Fruit fly (Drosophila melanogaster) whole organism, prepupa: ENCODE measurements around the gene CG32681.

ENCODE experiments used
- Blimp-1 ChIP-seq: fragments of 200-800 bp; sonication (Bioruptor generic); optimal IDR thresholded peaks from 3 replicates; lab custom pipeline; 2017; ENCODE audit warnings: missing biosample characterization, missing genetic modification characterization, mild to moderate bottlenecking, moderate library complexity, missing genetic modification reagents
- CG10631 ChIP-seq: fragments of 200-800 bp; sonication (Bioruptor generic); optimal IDR thresholded peaks from 2 replicates; lab custom pipeline; 2016; ENCODE audit warnings: missing biosample characterization, missing genetic modification characterization
- CG10669 ChIP-seq: fragments of 200-800 bp; sonication (Bioruptor generic); optimal IDR thresholded peaks from 3 replicates; lab custom pipeline; 2018; ENCODE audit warnings: missing biosample characterization, mild to moderate bottlenecking, missing genetic modification characterization, moderate library complexity
- CG11294 ChIP-seq: fragments of 200-800 bp; sonication (Bioruptor generic); IDR thresholded peaks from 2 replicates; pipeline ENCODE4 v1.3.6; 2022; ENCODE audit warnings: missing biosample characterization, missing genetic modification characterization
- CG11902 ChIP-seq: fragments of 200-800 bp; sonication (Bioruptor generic); optimal IDR thresholded peaks from 3 replicates; lab custom pipeline; 2016; ENCODE audit warnings: missing biosample characterization, missing genetic modification characterization
- CG15336 ChIP-seq: fragments of 200-800 bp; sonication (Bioruptor generic); IDR thresholded peaks from 2 replicates; pipeline ENCODE4 v1.3.6; 2022; ENCODE audit warnings: missing biosample characterization, missing genetic modification characterization
- CG16779 ChIP-seq: fragments of 200-800 bp; sonication (Bioruptor generic); optimal IDR thresholded peaks from 3 replicates; lab custom pipeline; 2017; ENCODE audit warnings: missing biosample characterization, mild to moderate bottlenecking, missing genetic modification characterization
- CG32006 ChIP-seq: fragments of 200-800 bp; sonication (Bioruptor generic); optimal IDR thresholded peaks from 3 replicates; lab custom pipeline; 2017; ENCODE audit warnings: missing biosample characterization, mild to moderate bottlenecking, missing genetic modification characterization
- CG3919 ChIP-seq: fragments of 200-800 bp; sonication (Bioruptor generic); optimal IDR thresholded peaks from 3 replicates; lab custom pipeline; 2016; ENCODE audit warnings: missing biosample characterization, missing genetic modification characterization
- CG6276 ChIP-seq: fragments of 200-800 bp; sonication (Bioruptor generic); optimal IDR thresholded peaks from 2 replicates; lab custom pipeline; 2017; ENCODE audit warnings: missing biosample characterization, mild to moderate bottlenecking, missing genetic modification characterization
- CG6792 ChIP-seq: fragments of 200-800 bp; sonication (Bioruptor generic); optimal IDR thresholded peaks from 3 replicates; lab custom pipeline; 2016; ENCODE audit warnings: missing biosample characterization, missing genetic modification characterization
- CG6808 ChIP-seq: fragments of 200-800 bp; sonication (Bioruptor generic); optimal IDR thresholded peaks from 3 replicates; lab custom pipeline; 2017; ENCODE audit warnings: missing biosample characterization, missing genetic modification characterization, mild to moderate bottlenecking, moderate library complexity, missing genetic modification reagents
- CG6854 ChIP-seq: fragments of 200-800 bp; sonication (Bioruptor generic); optimal IDR thresholded peaks from 2 replicates; lab custom pipeline; 2017; ENCODE audit warnings: missing biosample characterization, mild to moderate bottlenecking, missing genetic modification characterization
- CG7368 ChIP-seq: fragments of 200-800 bp; sonication (Bioruptor generic); optimal IDR thresholded peaks from 3 replicates; lab custom pipeline; 2016; ENCODE audit warnings: missing biosample characterization, missing genetic modification characterization
- CG8119 ChIP-seq: fragments of 200-800 bp; sonication (Bioruptor generic); IDR thresholded peaks from 3 replicates; pipeline ENCODE4 v1.3.6; 2022; ENCODE audit warnings: missing biosample characterization, missing genetic modification characterization
- CG8319 ChIP-seq: fragments of 200-800 bp; sonication (Bioruptor generic); optimal IDR thresholded peaks from 3 replicates; lab custom pipeline; 2016; ENCODE audit warnings: missing biosample characterization, missing genetic modification characterization
- CG8632 ChIP-seq: fragments of 200-800 bp; sonication (Bioruptor generic); optimal IDR thresholded peaks from 3 replicates; lab custom pipeline; 2016; ENCODE audit warnings: missing biosample characterization, missing genetic modification characterization
- Eip75B ChIP-seq: fragments of 200-800 bp; sonication (Bioruptor generic); optimal IDR thresholded peaks from 3 replicates; lab custom pipeline; 2016; ENCODE audit warnings: missing biosample characterization, missing genetic modification characterization
- Eip78C ChIP-seq: fragments of 200-800 bp; sonication (Bioruptor generic); peaks from one replicate; lab custom pipeline; 2016; ENCODE audit warnings: missing biosample characterization, missing genetic modification characterization
- Eip93F ChIP-seq: fragments of 200-800 bp; sonication (Bioruptor generic); optimal IDR thresholded peaks from 2 replicates; lab custom pipeline; 2016; ENCODE audit warnings: missing biosample characterization, mild to moderate bottlenecking, missing genetic modification characterization
- Ets96B ChIP-seq: fragments of 200-800 bp; optimal IDR thresholded peaks from 2 replicates; lab custom pipeline; 2019; ENCODE audit warnings: missing biosample characterization, mild to moderate bottlenecking, missing genetic modification characterization, moderate library complexity
- Gug ChIP-seq: fragments of 200-800 bp; sonication (Bioruptor generic); IDR thresholded peaks from 2 replicates; pipeline ENCODE4 v1.3.6; 2022; ENCODE audit warnings: missing biosample characterization, missing genetic modification characterization
- Hr38 ChIP-seq: sonication (Bioruptor generic); optimal IDR thresholded peaks from 2 replicates; lab custom pipeline; 2016; ENCODE audit warnings: missing biosample characterization, missing genetic modification characterization
- Hr39 ChIP-seq: fragments of 200-800 bp; sonication (Bioruptor generic); optimal IDR thresholded peaks from 2 replicates; lab custom pipeline; 2016; ENCODE audit warnings: missing biosample characterization, missing genetic modification characterization
- Hr4 ChIP-seq: fragments of 200-800 bp; sonication (Bioruptor generic); optimal IDR thresholded peaks from 3 replicates; lab custom pipeline; 2016; ENCODE audit warnings: missing biosample characterization, missing genetic modification characterization
- Met ChIP-seq: fragments of 200-800 bp; sonication (Bioruptor generic); optimal IDR thresholded peaks from 3 replicates; lab custom pipeline; 2016; ENCODE audit warnings: missing biosample characterization, missing genetic modification characterization
- OdsH ChIP-seq: fragments of 200-800 bp; sonication (Bioruptor generic); optimal IDR thresholded peaks from 3 replicates; lab custom pipeline; 2016; ENCODE audit warnings: missing biosample characterization, missing genetic modification characterization
- Smox ChIP-seq: fragments of 200-800 bp; sonication (Bioruptor generic); optimal IDR thresholded peaks from 3 replicates; lab custom pipeline; 2016; ENCODE audit warnings: missing biosample characterization, missing genetic modification characterization
- Sox102F ChIP-seq: fragments of 200-800 bp; sonication (Bioruptor generic); optimal IDR thresholded peaks from 2 replicates; lab custom pipeline; 2016; ENCODE audit warnings: missing biosample characterization, mild to moderate bottlenecking, missing genetic modification characterization
- Sox15 ChIP-seq: fragments of 200-800 bp; sonication (Bioruptor generic); optimal IDR thresholded peaks from 3 replicates; lab custom pipeline; 2016; ENCODE audit warnings: missing biosample characterization, missing genetic modification characterization
- achi ChIP-seq: fragments of 200-800 bp; sonication (Bioruptor generic); optimal IDR thresholded peaks from 3 replicates; lab custom pipeline; 2016; ENCODE audit warnings: missing biosample characterization, missing genetic modification characterization
- acj6 ChIP-seq: fragments of 200-800 bp; sonication (Bioruptor generic); optimal IDR thresholded peaks from 3 replicates; lab custom pipeline; 2016; ENCODE audit warnings: missing biosample characterization, missing genetic modification characterization
- cyc ChIP-seq: fragments of 200-800 bp; sonication (Bioruptor generic); optimal IDR thresholded peaks from 3 replicates; lab custom pipeline; 2016; ENCODE audit warnings: missing biosample characterization, missing genetic modification characterization
- dsx ChIP-seq: fragments of 200-800 bp; optimal IDR thresholded peaks from 3 replicates; lab custom pipeline; 2019; ENCODE audit warnings: missing biosample characterization, mild to moderate bottlenecking, missing genetic modification characterization, moderate library complexity; ENCODE audit not compliant: poor library complexity, severe bottlenecking
- esn ChIP-seq: fragments of 200-800 bp; sonication (Bioruptor generic); optimal IDR thresholded peaks from 2 replicates; lab custom pipeline; 2016; ENCODE audit warnings: missing biosample characterization, mild to moderate bottlenecking, missing genetic modification characterization, moderate library complexity
- fd59A ChIP-seq: fragments of 200-800 bp; sonication (Bioruptor generic); optimal IDR thresholded peaks from 2 replicates; lab custom pipeline; 2017; ENCODE audit warnings: missing biosample characterization, mild to moderate bottlenecking, missing genetic modification characterization, missing genetic modification reagents
- fd85E ChIP-seq: fragments of 200-800 bp; sonication (Bioruptor generic); optimal IDR thresholded peaks from 3 replicates; lab custom pipeline; 2016; ENCODE audit warnings: missing biosample characterization, missing genetic modification characterization
- fkh ChIP-seq: fragments of 200-800 bp; sonication (Bioruptor generic); optimal IDR thresholded peaks from 3 replicates; lab custom pipeline; 2017; ENCODE audit warnings: missing biosample characterization, mild to moderate bottlenecking, missing genetic modification characterization, moderate library complexity
- pdm3 ChIP-seq: fragments of 200-800 bp; sonication (Bioruptor generic); optimal IDR thresholded peaks from 3 replicates; lab custom pipeline; 2016; ENCODE audit warnings: missing biosample characterization, missing genetic modification characterization
- salr ChIP-seq, 2 experiments: fragments of 200-800 bp; sonication (Bioruptor generic); optimal IDR thresholded peaks; 3 replicates each; lab custom pipeline; 2016 to 2018; ENCODE audit warnings: missing biosample characterization in 2 of 2, missing genetic modification characterization in 2 of 2, mild to moderate bottlenecking in 1 of 2
- spab ChIP-seq: fragments of 200-800 bp; sonication (Bioruptor generic); optimal IDR thresholded peaks from 2 replicates; lab custom pipeline; 2017; ENCODE audit warnings: missing biosample characterization, mild to moderate bottlenecking, missing genetic modification characterization, missing genetic modification reagents
- ss ChIP-seq, 2 experiments: fragments of 200-800 bp; sonication (Bioruptor generic); optimal IDR thresholded peaks; 2 replicates in 1 of 2; 3 replicates in 1 of 2; lab custom pipeline; 2017 to 2018; ENCODE audit warnings: mild to moderate bottlenecking in 2 of 2, missing biosample characterization in 2 of 2, missing genetic modification characterization in 2 of 2, moderate library complexity in 1 of 2
- svp ChIP-seq: fragments of 200-800 bp; sonication (Bioruptor generic); peaks from one replicate; lab custom pipeline; 2016; ENCODE audit warnings: missing biosample characterization, missing genetic modification characterization
- topi ChIP-seq: fragments of 200-800 bp; sonication (Bioruptor generic); optimal IDR thresholded peaks from 3 replicates; lab custom pipeline; 2016; ENCODE audit warnings: missing biosample characterization, missing genetic modification characterization
- vri ChIP-seq: fragments of 200-800 bp; sonication (Bioruptor generic); optimal IDR thresholded peaks from 3 replicates; lab custom pipeline; 2016; ENCODE audit warnings: missing biosample characterization, mild to moderate bottlenecking, missing genetic modification characterization

The CG32681 gene

DNA sequence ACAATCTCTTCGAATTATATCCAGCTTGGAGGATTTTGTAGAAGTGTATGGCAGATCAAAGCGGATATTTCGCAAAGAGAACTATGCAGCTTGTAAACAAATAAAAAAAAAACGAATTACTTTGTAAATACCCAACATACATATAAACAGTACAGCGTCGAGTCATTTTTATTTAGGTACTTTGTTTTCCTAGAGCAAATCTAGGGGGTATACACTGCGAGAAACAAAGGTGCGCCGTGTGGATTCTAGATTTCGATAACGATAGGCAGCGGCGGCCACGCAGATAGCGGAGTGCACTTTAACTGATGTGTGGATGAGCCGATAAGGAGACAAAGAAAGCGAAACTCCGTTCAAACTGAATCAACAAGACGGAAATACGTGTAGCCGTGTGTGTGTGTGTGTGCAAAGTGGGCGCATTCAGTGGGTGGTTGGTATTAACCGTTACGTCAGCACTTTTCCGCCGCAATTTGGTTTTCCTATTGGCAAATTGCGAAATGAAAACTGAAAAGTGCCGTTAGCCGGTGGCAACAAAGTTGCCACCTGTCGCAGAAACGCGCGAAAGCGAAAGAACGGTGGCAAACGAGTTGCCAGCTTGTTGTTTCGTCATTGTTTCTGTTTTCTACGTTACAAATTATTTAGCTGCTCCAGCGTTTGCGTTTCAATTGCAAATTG lies 16.5 kb downstream of the CG32681 start (continued):
- TF ChIP-seq topi (GFP tag; lab: Kevin White, UChicago) (no peak), CG15336 (GFP tag; lab: Robert Waterston, UW) (no peak), spab (GFP tag; lab: Kevin White, UChicago) (no peak), salr (GFP tag; optimal IDR thresholded peaks at IDR 0.05; lab: Kevin White, UChicago) (no peak), cyc (GFP tag; lab: Kevin White, UChicago) (no peak), Hr38 (GFP tag; lab: Kevin White, UChicago) (no peak), Blimp-1 (GFP tag; lab: Kevin White, UChicago) (no peak), CG10669 (GFP tag; lab: Kevin White, UChicago) (no peak), CG7368 (GFP tag; lab: Kevin White, UChicago) (no peak), OdsH (GFP tag; lab: Kevin White, UChicago) (no peak), Gug (GFP tag; lab: Robert Waterston, UW) (peak; percentile 33), Eip75B (GFP tag; lab: Kevin White, UChicago) (no peak)

DNA sequence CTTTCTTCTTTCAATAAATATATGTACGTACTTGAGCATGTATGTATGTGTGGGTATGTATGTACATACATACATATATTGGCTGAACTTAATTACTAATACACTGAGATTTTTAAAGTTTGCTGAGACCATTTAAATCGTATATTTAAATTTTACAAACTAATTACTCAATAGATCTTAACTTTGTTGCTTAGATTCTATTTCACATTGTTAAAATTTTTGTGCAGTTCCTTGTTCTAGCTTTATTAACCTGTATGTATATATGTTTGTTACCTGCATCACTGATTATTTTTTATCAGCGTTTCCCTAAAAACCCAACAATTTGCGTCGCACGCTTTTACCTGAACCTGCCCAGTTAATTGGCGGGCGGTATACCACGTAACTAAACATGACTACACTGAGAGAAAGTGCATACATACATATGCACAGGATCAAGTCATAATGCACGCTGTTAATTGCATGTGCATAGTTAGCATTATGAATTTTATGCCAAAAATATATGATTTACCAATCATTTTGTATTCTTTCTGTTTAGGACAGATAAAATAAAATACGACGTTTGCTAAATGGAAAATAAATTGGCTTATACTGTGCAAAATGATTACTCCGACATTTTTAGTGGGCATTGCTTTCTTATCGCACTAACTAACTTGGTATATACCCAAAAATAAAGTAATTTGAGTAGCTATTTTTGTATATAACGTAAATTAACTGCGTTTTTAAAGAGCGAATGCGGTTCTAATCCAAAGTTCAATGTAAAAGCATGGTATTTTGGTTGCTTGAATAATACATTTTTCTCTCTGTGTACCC lies 18.4 kb downstream of the CG32681 start:
- TF ChIP-seq Smox (GFP tag; lab: Kevin White, UChicago): peak; percentile 47
- no peak for TF ChIP-seq fd85E (GFP tag; lab: Kevin White, UChicago)
- peak; percentile 32 for TF ChIP-seq achi (GFP tag; lab: Kevin White, UChicago)
- peak; percentile 67 for TF ChIP-seq esn (GFP tag; lab: Kevin White, UChicago)
- peak; percentile 4 for TF ChIP-seq CG6276 (GFP tag; lab: Kevin White, UChicago)
- TF ChIP-seq Eip93F (GFP tag; lab: Kevin White, UChicago): no peak
- TF ChIP-seq Met: peak; percentile 57
- TF ChIP-seq CG10631 (GFP tag; lab: Kevin White, UChicago): peak; percentile 19
- peak; percentile 84 for TF ChIP-seq Eip78C (GFP tag; lab: Kevin White, UChicago)
- peak; percentile 28 for TF ChIP-seq Eip75B (GFP tag; lab: Kevin White, UChicago)
- TF ChIP-seq CG8119 (GFP tag; lab: Robert Waterston, UW): no peak
- peak; percentile 61 for TF ChIP-seq CG32006 (GFP tag; lab: Kevin White, UChicago)
- TF ChIP-seq svp (GFP tag; lab: Kevin White, UChicago): peak; percentile 77
- peak; percentile 35 for TF ChIP-seq CG3919
- peak; percentile 31 for TF ChIP-seq topi (GFP tag; lab: Kevin White, UChicago)
- TF ChIP-seq CG16779: no peak
- peak; percentile 1 for TF ChIP-seq CG7368 (GFP tag; lab: Kevin White, UChicago)
- TF ChIP-seq Blimp-1 (GFP tag; lab: Kevin White, UChicago): no peak
- no peak for TF ChIP-seq CG11902 (GFP tag; lab: Kevin White, UChicago)
- TF ChIP-seq Gug (GFP tag; lab: Robert Waterston, UW): no peak
- TF ChIP-seq dsx (GFP tag; lab: Kevin White, UChicago): no peak
- 0 out of 2 replicates have a peak, but pooled peaks have one; percentile 35 for TF ChIP-seq CG15336 (GFP tag; lab: Robert Waterston, UW)
- TF ChIP-seq Hr4: peak; percentile 27
- TF ChIP-seq acj6 (GFP tag; lab: Kevin White, UChicago): peak; percentile 37
- TF ChIP-seq spab (GFP tag; lab: Kevin White, UChicago): no peak
- TF ChIP-seq fkh (GFP tag; lab: Kevin White, UChicago): no peak
- peak; percentile 47 for TF ChIP-seq pdm3 (GFP tag; lab: Kevin White, UChicago)
- no peak for TF ChIP-seq CG6808 (GFP tag; lab: Kevin White, UChicago)
- peak; percentile 16 for TF ChIP-seq CG10669 (GFP tag; lab: Kevin White, UChicago)
- no peak for TF ChIP-seq Sox15 (GFP tag; lab: Kevin White, UChicago)
- TF ChIP-seq vri (GFP tag; lab: Kevin White, UChicago): no peak
- TF ChIP-seq CG6854 (GFP tag; lab: Kevin White, UChicago): no peak
- TF ChIP-seq Ets96B (tag; lab: Kevin White, UChicago): no peak
- no peak for TF ChIP-seq fd59A (GFP tag; lab: Kevin White, UChicago)
- no peak for TF ChIP-seq Sox102F (GFP tag; lab: Kevin White, UChicago)
- no peak for TF ChIP-seq Hr38 (GFP tag; lab: Kevin White, UChicago)
- no peak for TF ChIP-seq CG11294 (GFP tag; lab: Robert Waterston, UW)
- TF ChIP-seq ss (GFP tag; optimal IDR thresholded peaks at IDR 0.05; lab: Kevin White, UChicago): no peak
- TF ChIP-seq CG8319: peak; percentile 4
- TF ChIP-seq CG6792 (GFP tag; lab: Kevin White, UChicago): no peak
- TF ChIP-seq cyc (GFP tag; lab: Kevin White, UChicago): peak; percentile 22
- peak; percentile 59 for TF ChIP-seq Hr39 (GFP tag; lab: Kevin White, UChicago)
- TF ChIP-seq CG8632 (GFP tag; lab: Kevin White, UChicago): peak; percentile 3
